Worm (Caenorhabditis elegans) whole organism, L3 larva: ENCODE data around the gene F01G12.18.

Experiments
- ZK546.5 ChIP-seq: sonication (generic microtip); optimal IDR thresholded peaks from 2 replicates; lab custom pipeline; 2017; ENCODE audit warnings: missing biosample characterization, missing genetic modification characterization
- ama-1 ChIP-seq: fragments of 150-350 bp; optimal IDR thresholded peaks from 2 replicates; lab custom pipeline; 2018
- ceh-16 ChIP-seq: sonication (generic microtip); optimal IDR thresholded peaks from 2 replicates; lab custom pipeline; 2017; ENCODE audit warnings: missing biosample characterization, missing genetic modification characterization
- ceh-82 ChIP-seq: fragments of 150-350 bp; optimal IDR thresholded peaks from 2 replicates; lab custom pipeline; 2014; ENCODE audit warnings: missing biosample characterization, missing genetic modification characterization
- daf-12 ChIP-seq: fragments of 150-350 bp; optimal IDR thresholded peaks from 2 replicates; lab custom pipeline; 2014; ENCODE audit warnings: missing biosample characterization, missing genetic modification reagents, missing genetic modification characterization
- egl-27 ChIP-seq: sonication (generic microtip); optimal IDR thresholded peaks from 4 replicates; lab custom pipeline; 2017; ENCODE audit warnings: missing biosample characterization, missing genetic modification reagents, missing genetic modification characterization
- egl-5 ChIP-seq: fragments of 150-350 bp; optimal IDR thresholded peaks from 2 replicates; lab custom pipeline; 2017; ENCODE audit warnings: missing biosample characterization, missing genetic modification reagents, missing genetic modification characterization, inconsistent platforms
- elt-1 ChIP-seq: fragments of 150-350 bp; optimal IDR thresholded peaks from 2 replicates; lab custom pipeline; 2014; ENCODE audit warnings: missing biosample characterization, missing genetic modification characterization
- elt-2 ChIP-seq: sonication (generic microtip); optimal IDR thresholded peaks from 2 replicates; lab custom pipeline; 2016; ENCODE audit warnings: missing genetic modification reagents, mild to moderate bottlenecking, missing genetic modification characterization, missing compliant biosample characterization
- elt-3 ChIP-seq, 3 experiments: fragments of 150-350 bp in 1 of 3; sonication (generic microtip) in 2 of 3; optimal IDR thresholded peaks; 2 replicates in 2 of 3; 4 replicates in 1 of 3; lab custom pipeline; 2014 to 2017; ENCODE audit warnings: missing biosample characterization in 3 of 3, missing genetic modification characterization in 3 of 3
- eor-1 ChIP-seq, 2 experiments: fragments of 150-350 bp; optimal IDR thresholded peaks; 2 replicates each; lab custom pipeline; 2014 to 2018; ENCODE audit warnings: missing biosample characterization in 2 of 2, missing genetic modification characterization in 2 of 2
- fkh-2 ChIP-seq: fragments of 150-350 bp; optimal IDR thresholded peaks from 2 replicates; lab custom pipeline; 2014; ENCODE audit warnings: missing biosample characterization, missing genetic modification reagents, missing genetic modification characterization
- fos-1 ChIP-seq: fragments of 150-350 bp; optimal IDR thresholded peaks from 2 replicates; lab custom pipeline; 2014; ENCODE audit warnings: missing biosample characterization, missing genetic modification characterization
- hmg-11 ChIP-seq: sonication (generic microtip); optimal IDR thresholded peaks from 2 replicates; lab custom pipeline; 2016; ENCODE audit warnings: missing genetic modification characterization, missing compliant biosample characterization
- jun-1 ChIP-seq: fragments of 150-350 bp; optimal IDR thresholded peaks from 2 replicates; lab custom pipeline; 2014; ENCODE audit warnings: missing biosample characterization, missing genetic modification reagents, missing genetic modification characterization
- lin-39 ChIP-seq: fragments of 150-350 bp; optimal IDR thresholded peaks from 2 replicates; lab custom pipeline; 2018; ENCODE audit warnings: missing biosample characterization, missing genetic modification reagents, missing genetic modification characterization
- mdl-1 ChIP-seq: fragments of 150-350 bp; optimal IDR thresholded peaks from 2 replicates; lab custom pipeline; 2014; ENCODE audit warnings: missing biosample characterization, missing genetic modification characterization
- nfya-1 ChIP-seq: sonication (generic microtip); optimal IDR thresholded peaks from 2 replicates; lab custom pipeline; 2017; ENCODE audit warnings: missing genetic modification characterization, mild to moderate bottlenecking, missing compliant biosample characterization, antibody characterized with exemption, moderate library complexity; ENCODE audit not compliant: insufficient read depth
- nhr-11 ChIP-seq: fragments of 150-350 bp; optimal IDR thresholded peaks from 2 replicates; lab custom pipeline; 2014; ENCODE audit warnings: missing biosample characterization, missing genetic modification characterization
- nhr-12 ChIP-seq: fragments of 150-350 bp; optimal IDR thresholded peaks from 2 replicates; lab custom pipeline; 2014; ENCODE audit warnings: missing biosample characterization, missing genetic modification characterization
- nhr-23 ChIP-seq: fragments of 150-350 bp; optimal IDR thresholded peaks from 2 replicates; lab custom pipeline; 2014; ENCODE audit warnings: missing biosample characterization, missing genetic modification reagents, missing genetic modification characterization
- nhr-237 ChIP-seq: fragments of 150-350 bp; optimal IDR thresholded peaks from 2 replicates; lab custom pipeline; 2014; ENCODE audit warnings: missing biosample characterization, missing genetic modification characterization
- nhr-77 ChIP-seq: fragments of 150-350 bp; optimal IDR thresholded peaks from 2 replicates; lab custom pipeline; 2014; ENCODE audit warnings: missing biosample characterization, missing genetic modification characterization
- pha-4 ChIP-seq: fragments of 150-350 bp; optimal IDR thresholded peaks from 2 replicates; lab custom pipeline; 2014; ENCODE audit warnings: missing biosample characterization, missing genetic modification reagents, missing genetic modification characterization
- pqm-1 ChIP-seq: fragments of 150-350 bp; optimal IDR thresholded peaks from 2 replicates; lab custom pipeline; 2017; ENCODE audit warnings: missing biosample characterization, missing genetic modification characterization, inconsistent platforms
- sea-2 ChIP-seq: fragments of 150-350 bp; sonication (generic microtip); optimal IDR thresholded peaks from 4 replicates; lab custom pipeline; 2014; ENCODE audit warnings: missing biosample characterization, missing genetic modification reagents, missing genetic modification characterization
- tbx-2 ChIP-seq: sonication (generic microtip); optimal IDR thresholded peaks from 2 replicates; lab custom pipeline; 2016; ENCODE audit warnings: mild to moderate bottlenecking, missing genetic modification characterization, missing compliant biosample characterization
- unc-62 ChIP-seq: fragments of 150-350 bp; sonication (generic microtip); optimal IDR thresholded peaks from 4 replicates; lab custom pipeline; 2014; ENCODE audit warnings: missing biosample characterization, missing genetic modification reagents, missing genetic modification characterization
- ztf-4 ChIP-seq: fragments of 150-350 bp; optimal IDR thresholded peaks from 2 replicates; lab custom pipeline; 2014; ENCODE audit warnings: missing biosample characterization, missing genetic modification characterization

The F01G12.18 gene

DNA sequence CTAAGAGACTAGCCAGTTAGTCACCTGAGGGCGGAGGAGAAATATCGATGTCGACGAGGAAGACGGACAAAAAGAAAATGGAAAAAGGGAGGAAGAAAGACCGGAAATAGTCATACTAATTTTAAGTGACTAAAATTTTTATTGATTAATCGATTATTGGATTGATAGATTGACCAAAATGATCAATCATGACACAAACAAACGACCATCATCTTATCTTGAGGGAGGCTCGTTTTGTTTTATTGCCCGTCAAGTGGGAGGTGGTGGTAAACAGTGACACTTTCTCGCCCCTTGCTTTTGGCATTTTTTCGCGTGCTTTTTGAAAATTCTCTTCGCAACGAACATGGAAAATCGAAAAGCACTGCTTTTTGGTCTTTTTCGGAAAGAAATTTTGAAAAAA lies 6.5 kb upstream of the F01G12.18 start (continued):
- TF ChIP-seq eor-1 (tag; optimal IDR thresholded peaks at IDR 0.05; lab: Kevin White, UChicago) (no peak), fkh-2 (no peak), fos-1 (tag; lab: Kevin White, UChicago) (no peak), nhr-12 (tag; lab: Kevin White, UChicago) (no peak), jun-1 (no peak), nhr-237 (tag; lab: Kevin White, UChicago) (no peak), ceh-82 (no peak), egl-5 (tag; lab: Kevin White, UChicago) (peak; percentile 88), elt-2 (tag; lab: Kevin White, UChicago) (peak; percentile 51), ztf-4 (tag; lab: Kevin White, UChicago) (no peak), daf-12 (tag; lab: Kevin White, UChicago) (no peak), sea-2 (GFP tag; lab: Kevin White, UChicago) (no peak), lin-39 (tag; lab: Kevin White, UChicago) (peak; percentile 28)

DNA sequence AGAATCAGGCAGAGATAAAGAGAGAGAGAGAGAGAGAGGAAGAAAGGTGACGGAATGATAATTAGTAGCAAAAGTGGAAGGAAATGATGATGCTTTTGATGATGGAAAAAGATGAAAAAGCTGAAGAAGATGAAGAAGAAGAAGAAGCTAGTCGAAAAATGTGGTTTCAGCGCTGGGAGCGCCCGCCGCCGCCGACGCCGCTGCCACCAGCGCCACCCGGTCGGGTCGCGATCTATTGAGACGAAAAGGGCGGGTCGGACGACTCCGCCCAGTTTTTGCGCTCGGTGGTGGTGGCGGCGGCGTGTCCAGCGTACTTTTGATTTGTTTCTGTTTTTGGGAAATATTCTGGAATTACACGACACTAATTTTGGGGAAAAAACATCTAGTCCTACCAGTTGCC lies 5.2 kb upstream of the F01G12.18 start:
- TF ChIP-seq nhr-23 (tag; lab: Kevin White, UChicago): no peak
- TF ChIP-seq nhr-11 (tag; lab: Kevin White, UChicago): no peak
- TF ChIP-seq tbx-2: no peak
- TF ChIP-seq ceh-16 (tag; lab: Kevin White, UChicago): no peak
- peak; percentile 13 for TF ChIP-seq lin-39 (tag; lab: Kevin White, UChicago)
- TF ChIP-seq nhr-237 (tag; lab: Kevin White, UChicago): no peak
- TF ChIP-seq nhr-77 (tag; lab: Kevin White, UChicago): no peak
- no peak for TF ChIP-seq egl-27

- TF ChIP-seq hmg-11 (tag; lab: Kevin White, UChicago) (no peak), mdl-1 (tag; lab: Kevin White, UChicago) (no peak), ZK546.5 (tag; lab: Kevin White, UChicago) (no peak), sea-2 (GFP tag; lab: Kevin White, UChicago) (no peak), pha-4 (tag; lab: Kevin White, UChicago) (peak; percentile 76)
- TF ChIP-seq, all 47 proteins: peak for 1
These were observed 4.5 kb upstream of the F01G12.18 start for ce11 chrX:16402787-16403186.

DNA sequence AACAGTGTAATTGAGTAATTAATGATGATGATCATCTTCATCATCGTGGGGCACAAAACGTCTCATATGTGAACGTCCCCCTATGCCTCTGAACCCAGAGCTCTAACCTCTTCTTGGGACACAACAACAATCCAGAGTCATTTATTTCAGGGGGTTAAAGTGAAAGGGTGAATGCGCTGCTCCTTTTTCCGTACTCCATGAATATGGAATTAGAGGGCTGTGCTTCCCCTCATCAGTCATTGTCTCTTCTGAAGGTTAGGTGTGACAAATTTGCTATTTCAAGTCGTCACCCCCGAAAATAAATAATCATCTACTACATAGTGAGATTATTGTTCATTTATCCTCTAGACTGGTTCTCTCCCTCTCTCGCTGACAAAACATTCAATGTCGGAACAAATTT lies 4.0 kb upstream of the F01G12.18 start:
- TF ChIP-seq unc-62 (GFP tag; lab: Kevin White, UChicago): no peak
- TF ChIP-seq ceh-16 (tag; lab: Kevin White, UChicago): no peak
- peak; percentile 91 for TF ChIP-seq lin-39 (tag; lab: Kevin White, UChicago)
- TF ChIP-seq, all 47 proteins: peak for 1

DNA sequence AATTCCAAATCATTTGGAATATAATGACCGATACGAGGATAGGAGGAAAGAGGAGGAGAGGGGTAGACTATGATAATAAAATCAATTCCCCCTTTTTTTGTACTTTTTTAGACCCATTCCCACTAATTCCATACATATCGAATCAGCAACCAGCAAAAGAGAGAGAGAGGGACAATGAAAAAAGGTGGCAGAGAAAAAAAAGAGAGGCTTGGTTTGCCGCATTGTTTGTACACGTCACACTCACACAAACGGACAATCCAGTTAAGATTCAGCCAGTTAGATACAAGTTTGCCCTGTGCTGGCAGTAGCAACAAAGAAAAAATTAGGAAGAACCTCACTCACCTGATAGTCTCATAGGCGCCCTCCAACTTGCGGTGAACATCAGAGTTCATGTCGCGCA lies 2.6 kb upstream of the F01G12.18 start:
- no peak for TF ChIP-seq pqm-1
- peak; percentile 54 for TF ChIP-seq pha-4 (tag; lab: Kevin White, UChicago)
- no peak for TF ChIP-seq elt-3 (tag; optimal IDR thresholded peaks at IDR 0.05; lab: Kevin White, UChicago)
- TF ChIP-seq unc-62 (GFP tag; lab: Kevin White, UChicago): no peak

DNA sequence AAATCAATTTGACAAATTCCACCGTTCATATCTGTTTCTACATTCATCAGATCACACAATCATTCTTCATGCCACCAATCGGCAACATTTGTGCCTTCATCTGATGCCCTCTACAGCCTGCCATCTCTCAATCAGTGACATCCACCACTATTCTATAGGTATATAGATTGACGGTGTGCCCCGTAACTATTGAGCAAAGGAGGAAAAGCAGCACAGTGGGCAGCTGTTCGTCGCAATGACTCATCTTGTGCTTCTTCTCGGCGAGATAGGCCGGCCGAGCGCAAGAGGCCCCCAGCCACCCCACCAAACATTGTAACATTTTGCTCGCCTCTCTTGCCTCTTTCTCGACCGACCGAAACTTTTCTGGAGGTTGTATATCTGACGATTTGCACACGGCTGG lies 6.2 kb downstream of the F01G12.18 start:
- TF ChIP-seq nfya-1 (tag; lab: Kevin White, UChicago) (peak; percentile 65), egl-5 (tag; lab: Kevin White, UChicago) (peak; percentile 0), elt-1 (tag; lab: Kevin White, UChicago) (no peak)
- TF ChIP-seq, all 47 proteins: peak for 2

DNA sequence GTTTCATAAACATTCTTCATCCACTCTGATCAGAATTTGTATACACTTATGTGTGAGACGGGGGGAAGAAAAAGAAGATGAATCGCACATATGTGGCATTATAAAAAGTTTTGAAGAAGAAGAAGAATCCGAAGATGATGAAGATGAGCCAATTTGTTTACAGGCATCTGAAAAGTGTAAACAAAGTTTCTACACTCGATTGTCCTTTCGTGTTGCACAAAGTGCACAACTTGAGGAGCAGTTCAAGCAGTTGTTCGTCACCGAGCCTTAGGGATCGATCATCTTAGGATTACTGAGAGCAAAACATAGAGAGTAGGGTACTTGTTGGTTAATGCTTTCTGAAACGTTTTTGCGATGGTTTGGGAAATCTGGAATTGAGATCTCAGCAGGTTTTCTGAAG lies 7.2 kb downstream of the F01G12.18 start:
- TF ChIP-seq ama-1 (lab: Kevin White, UChicago) (no peak), fkh-2 (peak; percentile 68)
